Worm (Caenorhabditis elegans) whole organism, late embryonic: ENCODE data around the gene math-26.

Experiments used
- ceh-18 ChIP-seq: sonication (generic microtip); optimal IDR thresholded peaks from 2 replicates; lab custom pipeline; 2016; ENCODE audit warnings: missing genetic modification characterization, missing compliant biosample characterization
- ceh-22 ChIP-seq: sonication (generic microtip); optimal IDR thresholded peaks from 2 replicates; lab custom pipeline; 2017; ENCODE audit warnings: missing biosample characterization, missing genetic modification characterization
- ceh-34 ChIP-seq: sonication (generic microtip); optimal IDR thresholded peaks from 2 replicates; lab custom pipeline; 2016; ENCODE audit warnings: mild to moderate bottlenecking, missing genetic modification characterization, missing compliant biosample characterization
- ceh-45 ChIP-seq: fragments of 200-800 bp; sonication (Bioruptor generic); IDR thresholded peaks from 2 replicates; pipeline ENCODE4 v1.3.6; 2022; ENCODE audit warnings: missing genetic modification reagents, missing genetic modification characterization, missing compliant biosample characterization
- dmd-4 ChIP-seq: sonication (generic microtip); optimal IDR thresholded peaks from 2 replicates; lab custom pipeline; 2016; ENCODE audit warnings: borderline replicate concordance, missing genetic modification characterization, missing compliant biosample characterization
- fax-1 ChIP-seq: sonication (generic microtip); optimal IDR thresholded peaks from 2 replicates; lab custom pipeline; 2016; ENCODE audit warnings: missing genotype, missing genetic modification characterization, missing compliant biosample characterization
- lim-6 ChIP-seq: sonication (generic microtip); optimal IDR thresholded peaks from 2 replicates; lab custom pipeline; 2016; ENCODE audit warnings: missing genetic modification characterization, missing compliant biosample characterization

ce11 chrII:1750413-1750812 is 21.0 kb upstream of the math-26 start, which contains the start of the genes F36H5.13 and F36H5.8:
- TF ChIP-seq ceh-34 (tag; lab: Kevin White, UChicago) (no peak), ceh-22 (tag; lab: Kevin White, UChicago) (no peak), ceh-18 (no peak), dmd-4 (tag; lab: Kevin White, UChicago) (no peak), fax-1 (tag; lab: Kevin White, UChicago) (no peak), lim-6 (tag; lab: Kevin White, UChicago) (no peak), ceh-45 (no peak)
